Fruit fly (Drosophila melanogaster): Measurements from ENCODE around the gene Atg2.

DNA sequence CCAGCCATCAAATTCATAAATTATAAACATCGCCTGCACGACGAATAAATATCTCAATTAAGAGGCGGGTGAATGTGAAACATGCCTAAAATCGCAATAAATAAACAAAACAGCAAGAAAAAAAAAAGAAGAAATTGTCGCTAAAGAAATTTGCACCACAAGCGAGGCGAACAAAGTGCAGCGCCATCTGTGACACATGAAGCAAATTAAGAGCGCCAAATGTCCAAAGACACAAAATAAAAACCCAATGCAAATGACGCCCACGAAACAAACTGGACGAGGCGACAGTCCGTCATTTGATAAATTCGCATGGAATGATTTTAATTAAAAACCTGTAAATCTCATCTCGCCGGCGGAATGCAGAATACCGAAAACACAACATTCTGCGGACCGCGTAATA lies 30.4 kb upstream of the Atg2 start:
- TF ChIP-seq ovo (GFP tag; optimal IDR thresholded peaks at IDR 0.05) (no peak), CG5204 (GFP tag; optimal IDR thresholded peaks at IDR 0.05) (no peak), toe (GFP tag; optimal IDR thresholded peaks at IDR 0.05) (no peak), tj (GFP tag; optimal IDR thresholded peaks at IDR 0.05) (no peak), CG14711 (tag; optimal IDR thresholded peaks at IDR 0.05) (no peak), CG7045 (GFP tag; optimal IDR thresholded peaks at IDR 0.05) (no peak)

All from whole organism, adult.